Fruit fly (Drosophila melanogaster): ENCODE data around the gene rux.

The rux gene

dm6 chrX:6039431-6040016 lies 1.9 kb upstream of the rux start, which contains the start of gene CG5937:
CG5937 (plus strand) TSS chrX:6040005.
- TF ChIP-seq Lpt (GFP tag; optimal IDR thresholded peaks at IDR 0.05) (no peak), zen2 (GFP tag; IDR thresholded peaks at IDR 0.05; ENCODE audit: partially characterized antibody) (no peak), ERR (GFP tag; optimal IDR thresholded peaks at IDR 0.05) (no peak), CG8924 (tag; optimal IDR thresholded peaks at IDR 0.05) (peak; percentile 4), Camta (GFP tag; optimal IDR thresholded peaks at IDR 0.05) (no peak), CG6791 (GFP tag; IDR thresholded peaks at IDR 0.05; ENCODE audit: partially characterized antibody) (0 out of 3 replicates have a peak, but pooled peaks have one; percentile 39), BtbVII (GFP tag; optimal IDR thresholded peaks at IDR 0.05) (peak; percentile 8), Jarid2 (GFP tag; optimal IDR thresholded peaks at IDR 0.05) (no peak), vfl (GFP tag; optimal IDR thresholded peaks at IDR 0.05) (no peak), Gsc (GFP tag; IDR thresholded peaks at IDR 0.05) (no peak), toy (GFP tag; IDR thresholded peaks at IDR 0.05) (no peak), sisA (GFP tag; IDR thresholded peaks at IDR 0.05) (no peak), gcm2 (GFP tag; optimal IDR thresholded peaks at IDR 0.05) (no peak), lmd (GFP tag; IDR thresholded peaks at IDR 0.05) (no peak), Vsx1 (GFP tag; optimal IDR thresholded peaks at IDR 0.05) (no peak), MBD-R2 (GFP tag; IDR thresholded peaks at IDR 0.05) (no peak), nau (GFP tag; optimal IDR thresholded peaks at IDR 0.05) (no peak), vnd (GFP tag; IDR thresholded peaks at IDR 0.05; ENCODE audit: partially characterized antibody) (no peak), Fer3 (tag; optimal IDR thresholded peaks at IDR 0.05) (no peak), gfzf (GFP tag; optimal IDR thresholded peaks at IDR 0.05) (no peak), CG2678 (tag; optimal IDR thresholded peaks at IDR 0.05) (no peak), CG7372 (GFP tag; IDR thresholded peaks at IDR 0.05) (no peak), E2f1 (GFP tag; IDR thresholded peaks at IDR 0.05) (no peak), CG1602 (GFP tag; optimal IDR thresholded peaks at IDR 0.05) (no peak), CG10959 (GFP tag; IDR thresholded peaks at IDR 0.05) (no peak), gt (GFP tag; IDR thresholded peaks at IDR 0.05) (no peak), CG4730 (GFP tag; IDR thresholded peaks at IDR 0.05) (no peak), Hmr (GFP tag; optimal IDR thresholded peaks at IDR 0.05) (peak; percentile 18), CG6654 (GFP tag; optimal IDR thresholded peaks at IDR 0.05) (no peak), Oaz (GFP tag; IDR thresholded peaks at IDR 0.05) (no peak), peb (GFP tag; IDR thresholded peaks at IDR 0.05) (no peak), Hand (GFP tag; optimal IDR thresholded peaks at IDR 0.05) (no peak), D (optimal IDR thresholded peaks at IDR 0.05) (no peak), D (GFP tag; optimal IDR thresholded peaks at IDR 0.05) (no peak), HLH3B (GFP tag; IDR thresholded peaks at IDR 0.05) (no peak), lab (GFP tag; optimal IDR thresholded peaks at IDR 0.05) (peak; percentile 43), CG13775 (GFP tag; optimal IDR thresholded peaks at IDR 0.05) (peak; percentile 25), CG17361 (GFP tag; IDR thresholded peaks at IDR 0.05) (peak; percentile 57; the same call in 2 of the 3 replicates), CG10267 (tag; optimal IDR thresholded peaks at IDR 0.05) (peak; percentile 13), crc (GFP tag; optimal IDR thresholded peaks at IDR 0.05) (no peak), CG43689 (GFP tag; IDR thresholded peaks at IDR 0.05) (no peak), CG13296 (GFP tag; optimal IDR thresholded peaks at IDR 0.05) (peak; percentile 24), CG31224 (GFP tag; IDR thresholded peaks at IDR 0.05) (no peak), CG10147 (GFP tag; optimal IDR thresholded peaks at IDR 0.05) (peak; percentile 18), Chrac-16 (GFP tag; optimal IDR thresholded peaks at IDR 0.05) (no peak), sc (optimal IDR thresholded peaks at IDR 0.05) (no peak), sc (GFP tag; optimal IDR thresholded peaks at IDR 0.05) (no peak), CG31365 (tag; optimal IDR thresholded peaks at IDR 0.05) (no peak), CG17802 (tag; optimal IDR thresholded peaks at IDR 0.05) (no peak), schlank (tag; optimal IDR thresholded peaks at IDR 0.05) (no peak), phol (tag; optimal IDR thresholded peaks at IDR 0.05) (peak; percentile 33)

Measured in whole organism, embryonic.